Worm (Caenorhabditis elegans) whole organism, L4/young adult: ENCODE data around the gene ZK1248.15.

Experiments used
- W03F9.2 ChIP-seq: fragments of 150-350 bp; optimal IDR thresholded peaks from 2 replicates; lab custom pipeline; 2014; ENCODE audit warnings: missing biosample characterization, missing genetic modification characterization
- dao-5 ChIP-seq: sonication (generic microtip); optimal IDR thresholded peaks from 2 replicates; lab custom pipeline; 2016; ENCODE audit warnings: missing genotype, missing genetic modification characterization, moderate library complexity, missing compliant biosample characterization
- him-1 ChIP-seq: sonication (generic microtip); optimal IDR thresholded peaks from 2 replicates; lab custom pipeline; 2016; ENCODE audit warnings: missing genotype, missing genetic modification reagents, missing genetic modification characterization, missing compliant biosample characterization

The ZK1248.15 gene

DNA sequence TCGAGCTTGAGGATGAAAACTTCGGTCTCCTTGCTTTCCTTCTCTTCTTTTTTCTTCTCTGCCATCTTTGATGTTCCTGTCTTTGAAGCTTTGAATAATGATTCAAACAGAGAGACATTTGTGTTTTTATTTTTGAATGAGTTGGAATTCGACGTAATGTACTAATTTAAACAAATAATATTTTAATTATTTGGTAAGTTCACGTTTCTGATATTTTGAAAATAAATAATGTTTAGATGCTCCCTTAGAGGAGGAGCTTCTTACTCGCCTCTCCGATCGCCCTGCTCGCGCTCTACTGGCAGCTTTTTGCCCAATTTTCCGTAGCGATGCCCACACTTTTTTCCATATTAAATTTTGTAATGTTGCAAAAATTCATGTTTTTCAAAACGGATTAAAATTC is 37.3 kb downstream of the ZK1248.15 start, which contains the start of the genes K05F1.9 and K05F1.1:
TSS of gene K05F1.9 (minus strand) at position 101 of the 400 bp plus-strand sequence.
TSS of gene K05F1.1 (plus strand) at position 308 of the 400 bp plus-strand sequence.
- TF ChIP-seq him-1 (tag; lab: Kevin White, UChicago) (no peak), dao-5 (tag; lab: Kevin White, UChicago) (no peak), W03F9.2 (tag; lab: Kevin White, UChicago) (no peak)

DNA sequence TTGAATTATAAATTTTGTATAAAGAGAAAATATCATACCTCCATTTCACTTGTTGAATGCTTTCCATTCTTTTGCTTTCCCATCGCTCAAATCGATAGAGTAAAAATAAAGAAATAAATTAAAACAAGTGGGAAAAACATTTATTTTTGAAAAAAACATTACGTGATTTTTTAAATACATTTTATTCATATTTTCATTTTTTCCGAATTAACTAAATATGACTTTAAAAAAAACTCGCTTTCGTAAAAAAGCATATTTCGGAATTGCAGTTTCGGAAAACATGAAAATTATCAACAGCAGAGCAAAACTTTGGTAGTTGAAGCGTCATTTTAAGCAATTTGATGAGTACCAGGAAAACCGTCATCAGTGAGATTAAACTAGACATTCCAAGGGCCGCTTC is 38.8 kb downstream of the ZK1248.15 start, which contains the start of gene K05F1.8:
TSS of gene K05F1.8 (minus strand) at position 101 of the 400 bp plus-strand sequence.
- TF ChIP-seq W03F9.2 (tag; lab: Kevin White, UChicago): no peak
- no peak for TF ChIP-seq dao-5 (tag; lab: Kevin White, UChicago)
- TF ChIP-seq him-1 (tag; lab: Kevin White, UChicago): no peak

ce11 chrII:5797348-5797977 is 40.9 kb downstream of the ZK1248.15 start, which contains the start of the genes msp-63 and msp-142:
Gene msp-63, minus strand, starts transcription at chrII:5797448.
Gene msp-142, plus strand, starts transcription at chrII:5797927.
- TF ChIP-seq him-1 (tag; lab: Kevin White, UChicago): no peak
- TF ChIP-seq W03F9.2 (tag; lab: Kevin White, UChicago): no peak
- TF ChIP-seq dao-5 (tag; lab: Kevin White, UChicago): no peak

ce11 chrII:5794195-5794594 is 44.2 kb downstream of the ZK1248.15 start, which contains the start of gene acdh-8:
Gene acdh-8, plus strand, starts transcription at chrII:5794495.
- TF ChIP-seq W03F9.2 (tag; lab: Kevin White, UChicago): no peak
- no peak for TF ChIP-seq him-1 (tag; lab: Kevin White, UChicago)
- no peak for TF ChIP-seq dao-5 (tag; lab: Kevin White, UChicago)

ce11 chrII:5792490-5792889 is 45.9 kb downstream of the ZK1248.15 start, which contains the start of gene K05F1.14:
Gene K05F1.14, minus strand, starts transcription at chrII:5792590.
- TF ChIP-seq him-1 (tag; lab: Kevin White, UChicago): no peak
- no peak for TF ChIP-seq dao-5 (tag; lab: Kevin White, UChicago)
- no peak for TF ChIP-seq W03F9.2 (tag; lab: Kevin White, UChicago)

- TF ChIP-seq dao-5 (tag; lab: Kevin White, UChicago) (no peak), him-1 (tag; lab: Kevin White, UChicago) (no peak), W03F9.2 (tag; lab: Kevin White, UChicago) (no peak)
Measured at ce11 chrII:5790313-5790773, 48.0 kb downstream of the ZK1248.15 start, which contains the start of gene lect-2. Gene lect-2, plus strand, starts transcription at chrII:5790723.

DNA sequence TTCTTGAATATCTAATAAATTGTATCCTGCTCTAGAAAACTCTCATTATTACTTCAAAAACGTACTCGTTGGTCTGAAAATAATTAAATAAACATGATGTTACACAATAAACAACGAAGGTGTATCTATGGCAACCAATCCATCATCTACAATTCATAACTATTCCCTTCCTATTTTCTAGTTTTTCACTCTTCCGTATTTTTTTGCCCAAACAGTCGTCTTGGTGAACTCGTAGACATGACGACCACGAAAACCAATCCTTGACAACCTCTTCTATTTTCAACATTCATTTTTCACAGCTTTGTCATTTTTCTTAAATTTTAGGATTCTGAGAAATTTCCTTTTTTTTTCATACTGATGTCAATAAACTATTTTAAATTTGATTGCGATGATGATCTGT is 49.5 kb downstream of the ZK1248.15 start, which contains the start of gene K05F1.13:
TSS of gene K05F1.13 (plus strand) at position 301 of the 400 bp plus-strand sequence.
- TF ChIP-seq him-1 (tag; lab: Kevin White, UChicago): no peak
- no peak for TF ChIP-seq dao-5 (tag; lab: Kevin White, UChicago)
- TF ChIP-seq W03F9.2 (tag; lab: Kevin White, UChicago): no peak
